Fruit fly (Drosophila melanogaster) whole organism, wandering third instar larva: Measurements from ENCODE around the gene CG14207.

Experiments used
- Abd-B ChIP-seq: fragments of >200 bp; optimal IDR thresholded peaks from 2 replicates; lab custom pipeline; 2017; ENCODE audit warnings: missing biosample characterization, missing genetic modification characterization
- CG9705 ChIP-seq: fragments of 200-800 bp; sonication (Bioruptor generic); optimal IDR thresholded peaks from 2 replicates; lab custom pipeline; 2018; ENCODE audit warnings: missing biosample characterization, mild to moderate bottlenecking, missing genetic modification characterization
- CrebA ChIP-seq: fragments of 200-800 bp; sonication (Bioruptor generic); optimal IDR thresholded peaks from 2 replicates; lab custom pipeline; 2016; ENCODE audit warnings: missing biosample characterization, mild to moderate bottlenecking, missing genetic modification characterization, borderline replicate concordance
- Dif ChIP-seq: fragments of 200-275, 200-300 bp; sonication (Bioruptor generic); optimal IDR thresholded peaks from 2 replicates; lab custom pipeline; 2018; ENCODE audit warnings: missing biosample characterization, missing genetic modification characterization; ENCODE audit not compliant: partially characterized antibody
- GATAd ChIP-seq: sonication (Bioruptor generic); optimal IDR thresholded peaks from 2 replicates; lab custom pipeline; 2016; ENCODE audit warnings: missing biosample characterization, missing genetic modification characterization
- HLH106 ChIP-seq: fragments of 200-800 bp; optimal IDR thresholded peaks from 3 replicates; lab custom pipeline; 2019; ENCODE audit warnings: missing biosample characterization, mild to moderate bottlenecking, missing genetic modification characterization, moderate library complexity
- Hnf4 ChIP-seq: fragments of 200-800 bp; sonication (Bioruptor generic); optimal IDR thresholded peaks from 2 replicates; lab custom pipeline; 2016; ENCODE audit warnings: missing biosample characterization, mild to moderate bottlenecking, missing genetic modification characterization
- Hr78 ChIP-seq: fragments of >200 bp; optimal IDR thresholded peaks from 2 replicates; lab custom pipeline; 2017; ENCODE audit warnings: missing biosample characterization, missing genetic modification characterization
- Jra ChIP-seq: sonication (Bioruptor generic); optimal IDR thresholded peaks from 2 replicates; lab custom pipeline; 2016; ENCODE audit warnings: missing biosample characterization, missing genetic modification characterization
- Myc ChIP-seq: fragments of >200 bp; optimal IDR thresholded peaks from 2 replicates; lab custom pipeline; 2017
- N ChIP-seq: fragments of >200 bp; optimal IDR thresholded peaks from 2 replicates; lab custom pipeline; 2018; ENCODE audit warnings: missing biosample characterization, missing external identifiers, missing genetic modification characterization
- OdsH ChIP-seq: fragments of 200-800 bp; sonication (Bioruptor generic); optimal IDR thresholded peaks from 2 replicates; lab custom pipeline; 2016; ENCODE audit warnings: missing biosample characterization, mild to moderate bottlenecking, missing genetic modification characterization
- Rel ChIP-seq, 2 experiments: fragments of 200-800 bp; sonication (Bioruptor generic) in 1 of 2; optimal IDR thresholded peaks; 2 replicates in 1 of 2; 3 replicates in 1 of 2; lab custom pipeline; 2016 to 2019; ENCODE audit warnings: mild to moderate bottlenecking in 2 of 2, missing biosample characterization in 2 of 2, missing genetic modification characterization in 2 of 2, moderate library complexity in 1 of 2
- Sp1 ChIP-seq: fragments of 200-800 bp; sonication (Bioruptor generic); optimal IDR thresholded peaks from 3 replicates; lab custom pipeline; 2019; ENCODE audit warnings: missing biosample characterization, mild to moderate bottlenecking, missing genetic modification characterization, moderate library complexity
- Vsx2 ChIP-seq: fragments of 200-300, 225-300 bp; sonication (Bioruptor generic); optimal IDR thresholded peaks from 2 replicates; lab custom pipeline; 2018; ENCODE audit warnings: missing biosample characterization, missing genetic modification characterization; ENCODE audit not compliant: partially characterized antibody
- br ChIP-seq: fragments of 200-800 bp; sonication (Bioruptor generic); optimal IDR thresholded peaks from 2 replicates; lab custom pipeline; 2016; ENCODE audit warnings: missing biosample characterization, missing genetic modification characterization
- brk ChIP-seq: fragments of 200-800 bp; sonication (Bioruptor generic); optimal IDR thresholded peaks from 2 replicates; lab custom pipeline; 2016; ENCODE audit warnings: missing biosample characterization, mild to moderate bottlenecking, missing genetic modification characterization
- dl ChIP-seq, 2 experiments: fragments of 175-275, 200-275 bp in 1 of 2; fragments of 200-275 bp in 1 of 2; sonication (Bioruptor generic); optimal IDR thresholded peaks; lab custom pipeline; 2018; ENCODE audit warnings: mild to moderate bottlenecking in 2 of 2, missing biosample characterization in 2 of 2, missing genetic modification characterization in 2 of 2, moderate library complexity in 2 of 2; ENCODE audit not compliant: partially characterized antibody in 2 of 2, insufficient read depth in 1 of 2
- dmrt93B ChIP-seq: fragments of 200-800 bp; sonication (Bioruptor generic); optimal IDR thresholded peaks from 2 replicates; lab custom pipeline; 2018; ENCODE audit warnings: missing biosample characterization, mild to moderate bottlenecking, missing genetic modification characterization
- dsf ChIP-seq: sonication (Bioruptor generic); optimal IDR thresholded peaks from 2 replicates; lab custom pipeline; 2016; ENCODE audit warnings: missing biosample characterization, missing genetic modification characterization, borderline replicate concordance
- ey ChIP-seq: fragments of 200-800 bp; sonication (Bioruptor generic); optimal IDR thresholded peaks from 2 replicates; lab custom pipeline; 2016; ENCODE audit warnings: missing biosample characterization, missing genetic modification characterization
- foxo ChIP-seq, 2 experiments: fragments of 200-800 bp; sonication (Bioruptor generic); optimal IDR thresholded peaks; 2 replicates in 1 of 2; 3 replicates in 1 of 2; lab custom pipeline; 2016 to 2017; ENCODE audit warnings: missing biosample characterization in 2 of 2, missing genetic modification characterization in 2 of 2
- fru ChIP-seq: fragments of 200-800 bp; sonication (Bioruptor generic); optimal IDR thresholded peaks from 3 replicates; lab custom pipeline; 2016; ENCODE audit warnings: missing biosample characterization, mild to moderate bottlenecking, missing genetic modification characterization
- h ChIP-seq: fragments of 200-800 bp; sonication (Bioruptor generic); optimal IDR thresholded peaks from 3 replicates; lab custom pipeline; 2016; ENCODE audit warnings: missing biosample characterization, mild to moderate bottlenecking, missing genetic modification characterization
- jim ChIP-seq: fragments of 175-275, 200-325 bp; sonication (Bioruptor generic); optimal IDR thresholded peaks from 2 replicates; lab custom pipeline; 2016; ENCODE audit warnings: missing biosample characterization, mild to moderate bottlenecking, missing genetic modification characterization
- lola ChIP-seq: fragments of >200 bp; optimal IDR thresholded peaks from 2 replicates; lab custom pipeline; 2017; ENCODE audit warnings: missing biosample characterization, missing genetic modification characterization
- pan ChIP-seq: fragments of >200 bp; optimal IDR thresholded peaks from 2 replicates; lab custom pipeline; 2017
- psq ChIP-seq: fragments of 200-800 bp; sonication (Bioruptor generic); optimal IDR thresholded peaks from 3 replicates; lab custom pipeline; 2017; ENCODE audit warnings: missing biosample characterization, mild to moderate bottlenecking, missing genetic modification characterization, moderate library complexity
- rgr ChIP-seq: fragments of 200-800 bp; sonication (Bioruptor generic); optimal IDR thresholded peaks from 3 replicates; lab custom pipeline; 2016; ENCODE audit warnings: missing biosample characterization, mild to moderate bottlenecking, missing genetic modification characterization
- sage ChIP-seq: fragments of 200-800 bp; sonication (Bioruptor generic); optimal IDR thresholded peaks from 2 replicates; lab custom pipeline; 2016; ENCODE audit warnings: missing biosample characterization, mild to moderate bottlenecking, missing genetic modification characterization
- sv ChIP-seq: fragments of 200-800 bp; sonication (Bioruptor generic); optimal IDR thresholded peaks from 3 replicates; lab custom pipeline; 2016; ENCODE audit warnings: missing biosample characterization, missing genetic modification characterization
- tai ChIP-seq: sonication (Bioruptor generic); optimal IDR thresholded peaks from 2 replicates; lab custom pipeline; 2016; ENCODE audit warnings: missing biosample characterization, missing genetic modification characterization

CG14207 gene

DNA sequence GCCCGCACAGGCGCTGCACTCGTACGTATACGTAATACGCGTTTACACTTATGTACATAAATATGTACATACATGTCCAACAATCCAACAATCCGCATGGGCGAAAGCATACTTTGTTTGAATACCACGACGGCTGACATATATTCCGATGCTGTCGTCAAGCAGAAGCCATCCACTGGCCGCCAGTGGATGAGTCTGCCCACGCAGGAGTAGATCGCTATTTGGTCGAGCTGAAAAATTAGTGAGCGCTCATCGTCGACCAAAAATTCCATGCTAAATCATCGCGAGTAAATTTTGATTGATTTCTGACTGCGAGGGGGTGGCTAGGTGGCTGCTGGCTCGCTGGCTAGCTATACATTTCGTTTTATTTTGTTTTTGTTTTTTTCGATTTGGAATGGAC, 2.5 kb upstream of the CG14207 start:
- no peak for TF ChIP-seq Rel (GFP tag; optimal IDR thresholded peaks at IDR 0.05; lab: Kevin White, UChicago)
- no peak for TF ChIP-seq Rel (tag; optimal IDR thresholded peaks at IDR 0.05; lab: Kevin White, UChicago)

DNA sequence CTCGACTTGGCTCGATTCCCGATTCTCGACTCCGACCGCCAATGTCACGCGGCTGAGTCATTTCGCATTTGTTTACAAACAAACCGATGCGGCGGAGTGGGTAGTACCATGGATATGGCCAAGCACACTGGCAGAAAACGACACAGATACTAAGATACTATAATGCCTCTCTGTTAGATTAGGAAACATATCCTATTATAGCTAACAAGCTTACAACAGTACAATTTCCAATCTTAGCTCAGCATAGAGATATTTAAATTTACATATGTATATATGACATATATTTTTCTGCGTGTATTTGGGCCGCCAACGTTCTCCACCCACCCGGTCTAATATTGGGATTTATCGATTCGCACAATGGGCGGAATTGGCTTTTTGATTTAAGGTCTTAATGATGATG, 1.0 kb upstream of the CG14207 start:
- no peak for TF ChIP-seq N
- TF ChIP-seq ey (GFP tag; lab: Kevin White, UChicago): peak; percentile 48
- peak; percentile 31 for TF ChIP-seq psq (GFP tag; lab: Kevin White, UChicago)
- no peak for TF ChIP-seq Jra (GFP tag; lab: Kevin White, UChicago)
- peak; percentile 43 for TF ChIP-seq rgr (GFP tag; lab: Kevin White, UChicago)
- TF ChIP-seq br (GFP tag; lab: Kevin White, UChicago): peak; percentile 46
- TF ChIP-seq foxo (GFP tag; optimal IDR thresholded peaks at IDR 0.05; lab: Kevin White, UChicago): peak in 1 of 2 experiments; percentile 83
- TF ChIP-seq sage (GFP tag; lab: Kevin White, UChicago): peak; percentile 62
- TF ChIP-seq Rel (GFP tag; optimal IDR thresholded peaks at IDR 0.05; lab: Kevin White, UChicago): peak; percentile 13
- no peak for TF ChIP-seq Rel (tag; optimal IDR thresholded peaks at IDR 0.05; lab: Kevin White, UChicago)
- peak; percentile 76 for TF ChIP-seq h (GFP tag; lab: Kevin White, UChicago)
- peak; percentile 71 for TF ChIP-seq HLH106 (tag; lab: Kevin White, UChicago)
- peak; percentile 59 for TF ChIP-seq OdsH (GFP tag; lab: Kevin White, UChicago)
- TF ChIP-seq sv (GFP tag; lab: Kevin White, UChicago): peak; percentile 69
- TF ChIP-seq Hnf4 (GFP tag; lab: Kevin White, UChicago): peak; percentile 32
- TF ChIP-seq fru (GFP tag; lab: Kevin White, UChicago): peak; percentile 69
- no peak for TF ChIP-seq tai
- TF ChIP-seq Sp1 (GFP tag; lab: Kevin White, UChicago): peak; percentile 30
- TF ChIP-seq brk (GFP tag; lab: Kevin White, UChicago): no peak
- TF ChIP-seq dmrt93B (GFP tag; lab: Kevin White, UChicago): peak; percentile 49

DNA sequence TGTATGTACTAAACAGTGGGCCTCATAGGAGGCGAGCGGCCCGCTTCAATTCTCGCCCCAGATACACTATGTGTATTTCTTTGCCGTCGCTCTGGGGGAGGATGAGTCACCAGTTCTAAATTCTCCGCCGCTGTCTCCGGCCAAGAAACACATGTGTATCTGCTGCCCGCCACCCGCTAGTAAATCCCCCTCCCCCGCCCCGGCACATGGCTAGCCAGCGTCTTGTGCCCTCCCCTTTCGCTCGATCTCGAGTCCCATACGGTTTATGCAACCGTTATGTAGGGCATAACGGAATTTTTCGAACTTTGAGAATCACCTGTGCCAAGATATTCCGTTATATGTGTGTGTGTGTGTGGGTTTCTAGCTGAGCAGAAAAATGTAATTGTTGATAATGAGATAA, 916 bp downstream of the CG14207 start:
- TF ChIP-seq CG9705 (GFP tag; lab: Kevin White, UChicago) (no peak), GATAd (GFP tag; lab: Kevin White, UChicago) (no peak), ey (GFP tag; lab: Kevin White, UChicago) (no peak), psq (GFP tag; lab: Kevin White, UChicago) (no peak)

DNA sequence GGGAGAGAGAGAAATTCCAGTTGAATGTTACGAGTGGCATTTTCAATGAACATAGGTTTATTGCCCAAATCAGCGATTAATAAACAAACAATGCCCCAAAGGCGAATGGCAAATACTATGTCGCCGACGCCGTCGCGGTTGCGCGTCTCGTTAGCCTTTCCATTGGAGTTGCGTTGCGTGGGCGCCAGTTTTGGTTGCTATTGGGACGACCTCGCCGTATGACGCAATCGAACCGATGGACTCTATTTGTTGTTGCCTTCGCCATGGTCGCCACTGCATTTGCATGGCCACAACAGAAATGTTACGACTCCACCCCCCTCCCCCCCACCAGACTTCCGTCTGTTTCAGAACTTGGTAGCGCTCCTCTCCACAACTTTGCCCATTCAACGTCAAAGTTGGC, 1.6 kb downstream of the CG14207 start:
- TF ChIP-seq br (GFP tag; lab: Kevin White, UChicago): no peak
- TF ChIP-seq dl (GFP tag; optimal IDR thresholded peaks at IDR 0.05; lab: Kevin White, UChicago; ENCODE audit: insufficient read depth in 1 of 2, partially characterized antibody in 2 of 2): no peak
- no peak for TF ChIP-seq Dif
- no peak for TF ChIP-seq Hr78 (GFP tag; lab: Kevin White, UChicago)
- TF ChIP-seq CG9705 (GFP tag; lab: Kevin White, UChicago): no peak
- TF ChIP-seq ey (GFP tag; lab: Kevin White, UChicago): no peak
- no peak for TF ChIP-seq Myc (lab: Kevin White, UChicago)
- TF ChIP-seq HLH106 (tag; lab: Kevin White, UChicago): no peak
- no peak for TF ChIP-seq brk (GFP tag; lab: Kevin White, UChicago)
- TF ChIP-seq CrebA (GFP tag; lab: Kevin White, UChicago): no peak
- TF ChIP-seq tai: no peak
- TF ChIP-seq lola: no peak
- TF ChIP-seq Rel (GFP tag; optimal IDR thresholded peaks at IDR 0.05; lab: Kevin White, UChicago): no peak
- no peak for TF ChIP-seq Rel (tag; optimal IDR thresholded peaks at IDR 0.05; lab: Kevin White, UChicago)
- TF ChIP-seq Abd-B (GFP tag; lab: Kevin White, UChicago): no peak
- TF ChIP-seq GATAd (GFP tag; lab: Kevin White, UChicago): no peak
- no peak for TF ChIP-seq rgr (GFP tag; lab: Kevin White, UChicago)
- no peak for TF ChIP-seq dmrt93B (GFP tag; lab: Kevin White, UChicago)
- TF ChIP-seq, all 38 proteins: peak for 0

DNA sequence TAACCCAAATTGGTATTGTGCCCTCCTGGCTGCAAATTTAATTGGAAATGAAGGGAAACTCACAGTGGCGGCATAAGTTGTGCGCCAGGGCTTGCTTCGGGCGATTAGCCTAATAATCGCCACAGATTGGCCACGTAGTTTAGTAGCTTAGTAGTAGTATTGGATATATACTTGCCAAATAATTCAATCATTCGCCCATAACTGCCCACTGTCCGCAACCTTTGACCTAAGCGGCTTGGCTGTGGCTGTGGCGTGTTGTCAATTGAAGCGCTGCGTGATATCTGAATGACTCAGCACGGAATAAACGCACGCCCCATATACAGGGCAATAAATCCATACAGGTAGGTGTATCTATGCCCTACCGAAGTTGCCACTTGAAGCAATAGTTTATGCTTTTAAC, 2.0 kb downstream of the CG14207 start:
- TF ChIP-seq Abd-B (GFP tag; lab: Kevin White, UChicago): no peak
- TF ChIP-seq Vsx2 (GFP tag; lab: Kevin White, UChicago): no peak
- TF ChIP-seq rgr (GFP tag; lab: Kevin White, UChicago): no peak
- no peak for TF ChIP-seq tai
- no peak for TF ChIP-seq Hr78 (GFP tag; lab: Kevin White, UChicago)
- no peak for TF ChIP-seq Sp1 (GFP tag; lab: Kevin White, UChicago)
- TF ChIP-seq Dif: no peak
- no peak for TF ChIP-seq Jra (GFP tag; lab: Kevin White, UChicago)
- no peak for TF ChIP-seq dsf (GFP tag; lab: Kevin White, UChicago)
- no peak for TF ChIP-seq Rel (GFP tag; optimal IDR thresholded peaks at IDR 0.05; lab: Kevin White, UChicago)
- no peak for TF ChIP-seq Rel (tag; optimal IDR thresholded peaks at IDR 0.05; lab: Kevin White, UChicago)
- no peak for TF ChIP-seq br (GFP tag; lab: Kevin White, UChicago)
- TF ChIP-seq pan (lab: Kevin White, UChicago): no peak
- no peak for TF ChIP-seq ey (GFP tag; lab: Kevin White, UChicago)
- TF ChIP-seq brk (GFP tag; lab: Kevin White, UChicago): no peak
- no peak for TF ChIP-seq HLH106 (tag; lab: Kevin White, UChicago)
- TF ChIP-seq h (GFP tag; lab: Kevin White, UChicago): no peak
- TF ChIP-seq Myc (lab: Kevin White, UChicago): no peak
- TF ChIP-seq jim: no peak
